Fruit fly (Drosophila melanogaster) whole organism, embryonic: ENCODE results near the gene Sfp23F.

Experiments
- Bdp1 ChIP-seq: fragments of 200-800 bp; sonication (Bioruptor generic); optimal IDR thresholded peaks from 3 replicates; lab custom pipeline; 2016; ENCODE audit warnings: missing biosample characterization, missing genetic modification characterization
- mam ChIP-seq: fragments of 200-800 bp; sonication (Bioruptor generic); optimal IDR thresholded peaks from 3 replicates; lab custom pipeline; 2016; ENCODE audit warnings: missing biosample characterization, missing genetic modification characterization

DNA sequence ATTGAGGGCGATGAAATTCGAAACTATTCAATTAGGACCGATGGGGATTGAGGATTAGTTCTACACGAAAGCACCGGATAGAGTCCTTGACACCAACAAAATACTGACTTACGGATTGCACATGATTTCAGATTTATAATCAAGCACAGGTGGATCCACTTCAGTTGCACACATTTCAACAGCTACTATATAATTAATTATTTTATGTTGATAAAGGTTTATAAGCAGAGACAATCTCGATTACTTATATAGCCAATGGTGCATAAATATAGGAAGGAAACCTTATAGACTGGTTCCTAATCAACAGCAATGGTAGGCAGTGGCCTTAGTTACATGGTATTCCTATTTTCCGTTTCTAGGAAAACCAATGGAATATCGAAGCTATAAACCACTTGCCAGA is 19.1 kb downstream of the Sfp23F start:
- no peak for TF ChIP-seq Bdp1
- TF ChIP-seq mam (GFP tag; lab: Kevin White, UChicago): no peak
